Worm (Caenorhabditis elegans): ENCODE results near the gene W05B2.2.

The W05B2.2 gene

DNA sequence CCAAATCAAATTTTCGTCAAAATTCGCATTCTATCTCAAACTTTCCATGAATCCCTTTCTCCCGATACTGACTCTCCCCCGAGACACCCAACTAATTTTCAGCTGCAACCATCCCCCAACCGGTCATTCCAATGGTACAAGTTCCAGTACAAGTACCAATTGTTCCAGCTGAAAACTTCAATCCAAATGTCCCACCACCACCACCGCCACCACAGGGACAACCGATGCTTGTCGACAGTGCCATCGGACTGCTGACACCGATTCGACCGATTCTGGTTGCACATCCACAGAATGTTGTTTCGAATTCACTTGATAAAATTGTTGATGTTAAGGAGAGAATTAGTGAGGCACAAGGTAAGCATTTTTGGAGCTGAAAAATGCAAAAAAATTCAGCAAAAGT lies 21.4 kb downstream of the W05B2.2 start:
- TF ChIP-seq lin-15B (tag; optimal IDR thresholded peaks at IDR 0.05) (no peak), efl-1 (optimal IDR thresholded peaks at IDR 0.05) (no peak), efl-1 (GFP tag; optimal IDR thresholded peaks at IDR 0.05 in 1 of 2) (peak in 1 of 2 experiments; percentile 30)

DNA sequence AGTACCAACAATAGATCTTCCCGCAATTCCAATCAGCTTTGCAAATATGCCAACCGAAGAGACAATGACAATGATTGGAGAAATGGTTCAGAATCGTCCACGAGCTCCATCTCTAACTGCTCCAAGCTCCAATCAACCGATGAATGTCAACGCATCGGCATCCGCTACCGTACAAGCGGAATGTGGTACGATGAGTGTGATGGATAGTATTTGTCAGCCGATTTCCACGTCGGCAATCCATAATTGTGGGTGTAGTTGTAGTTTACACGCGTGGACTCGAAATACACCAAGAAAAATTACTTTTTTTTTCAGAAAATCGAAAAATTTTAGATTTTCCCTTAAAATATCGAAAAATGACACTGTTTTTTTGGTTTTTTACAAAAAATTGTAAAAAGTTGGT lies 24.0 kb downstream of the W05B2.2 start:
- TF ChIP-seq efl-1 (optimal IDR thresholded peaks at IDR 0.05) (no peak), efl-1 (GFP tag; optimal IDR thresholded peaks at IDR 0.05 in 1 of 2) (peak in 1 of 2 experiments; percentile 7), egl-13 (tag; optimal IDR thresholded peaks at IDR 0.05) (no peak), sptf-1 (tag; optimal IDR thresholded peaks at IDR 0.05) (no peak)

DNA sequence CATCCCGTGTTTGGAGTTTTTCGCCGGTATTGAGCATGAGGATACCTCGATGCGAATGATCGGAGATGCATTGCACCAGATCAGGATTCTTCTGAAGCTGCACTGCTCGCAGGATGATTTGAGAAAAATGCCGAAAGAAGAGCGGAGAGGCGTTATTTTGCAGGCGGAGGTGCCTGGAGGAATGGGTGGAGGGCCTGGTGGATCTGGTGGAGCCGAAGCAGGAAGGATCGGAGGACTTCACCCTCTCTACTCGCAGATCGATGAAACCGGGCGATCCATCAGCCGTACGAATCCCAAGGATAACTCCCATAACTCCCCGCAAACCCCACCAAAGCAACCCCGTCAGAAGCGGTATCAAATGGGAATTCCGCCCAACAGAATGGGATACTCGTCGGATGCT lies 27.7 kb downstream of the W05B2.2 start:
- TF ChIP-seq unc-62 (GFP tag; optimal IDR thresholded peaks at IDR 0.05), result no peak
- TF ChIP-seq pax-3 (tag; optimal IDR thresholded peaks at IDR 0.05), result no peak
- TF ChIP-seq aly-2 (tag; optimal IDR thresholded peaks at IDR 0.05), result no peak
- no peak for TF ChIP-seq ztf-4 (tag; optimal IDR thresholded peaks at IDR 0.05)
- TF ChIP-seq mab-9 (GFP tag; IDR thresholded peaks at IDR 0.05), result no peak
- TF ChIP-seq unc-130 (tag; optimal IDR thresholded peaks at IDR 0.05), result no peak
- no peak for TF ChIP-seq xbp-1 (tag; optimal IDR thresholded peaks at IDR 0.05)
- TF ChIP-seq mdl-1 (tag; optimal IDR thresholded peaks at IDR 0.05), result no peak
- no peak for TF ChIP-seq tbx-2 (tag; optimal IDR thresholded peaks at IDR 0.05)
- no peak for TF ChIP-seq sptf-1 (tag; optimal IDR thresholded peaks at IDR 0.05)
- TF ChIP-seq nhr-237 (tag; optimal IDR thresholded peaks at IDR 0.05), result no peak
- no peak for TF ChIP-seq hpl-2 (GFP tag; optimal IDR thresholded peaks at IDR 0.05)
- no peak for TF ChIP-seq irx-1 (tag; optimal IDR thresholded peaks at IDR 0.05)
- no peak for TF ChIP-seq nhr-19 (GFP tag; conservative IDR thresholded peaks at IDR 0.05)
- no peak for TF ChIP-seq Y116A8C.19 (tag; optimal IDR thresholded peaks at IDR 0.05; ENCODE audit: borderline replicate concordance)
- TF ChIP-seq lin-39 (tag; optimal IDR thresholded peaks at IDR 0.05), result no peak
- TF ChIP-seq unc-98 (GFP tag; IDR thresholded peaks at IDR 0.05), result no peak
- no peak for TF ChIP-seq fkh-8 (tag; optimal IDR thresholded peaks at IDR 0.05)
- no peak for TF ChIP-seq nhr-90 (tag; optimal IDR thresholded peaks at IDR 0.05; ENCODE audit: poor library complexity)

DNA sequence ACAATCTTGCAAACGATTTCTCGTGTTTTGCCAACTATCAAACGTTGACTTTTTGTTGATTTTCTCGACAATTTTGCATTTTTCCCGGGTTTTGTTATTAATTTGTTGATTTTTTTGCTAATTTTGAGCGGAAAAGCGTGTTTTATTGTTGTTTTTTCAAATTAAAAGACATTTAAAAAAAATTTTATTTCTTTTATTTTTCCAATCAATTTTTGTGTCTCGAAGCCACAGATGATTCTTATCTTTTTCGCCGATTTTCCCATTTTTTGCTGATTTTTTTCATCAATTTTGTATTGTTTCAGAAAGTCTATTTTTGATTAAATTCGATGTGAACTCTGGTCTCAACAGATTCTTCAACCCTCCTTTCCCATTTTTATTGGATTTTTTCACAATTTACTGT lies 31.0 kb downstream of the W05B2.2 start, which contains the start of gene rle-1:
Gene rle-1, plus strand, starts transcription at position 301 of the 400 bp plus-strand sequence.
- no peak for TF ChIP-seq jun-1 (tag; optimal IDR thresholded peaks at IDR 0.05)
- TF ChIP-seq zag-1 (tag; optimal IDR thresholded peaks at IDR 0.05), result no peak
- TF ChIP-seq ceh-8 (GFP tag; optimal IDR thresholded peaks at IDR 0.05), result no peak
- TF ChIP-seq isw-1 (GFP tag; IDR thresholded peaks at IDR 0.05), result no peak
- no peak for TF ChIP-seq dpl-1 (GFP tag; optimal IDR thresholded peaks at IDR 0.05)

DNA sequence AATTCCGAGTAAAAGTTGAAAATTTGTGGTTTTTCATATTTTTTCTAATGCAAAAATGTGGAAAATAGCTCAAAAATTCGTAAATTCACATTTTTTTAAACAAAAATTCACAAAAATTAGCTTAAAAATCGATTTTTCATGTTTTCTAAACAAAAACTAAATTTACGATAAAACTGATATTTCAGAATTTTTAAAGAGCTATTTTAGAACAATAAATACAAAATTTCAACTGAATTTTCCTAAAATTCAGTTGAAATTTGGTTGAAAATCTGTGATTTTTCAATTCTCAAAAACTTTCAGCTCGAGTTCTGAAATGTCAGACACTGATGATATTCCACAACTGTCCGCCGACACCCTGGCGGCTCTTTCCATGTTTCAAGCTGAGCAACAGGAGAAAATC lies 33.6 kb downstream of the W05B2.2 start, which contains the start of gene M142.8:
Gene M142.8, plus strand, starts transcription at position 301 of the 400 bp plus-strand sequence.
- TF ChIP-seq aha-1 (tag; optimal IDR thresholded peaks at IDR 0.05), result no peak
- TF ChIP-seq ceh-63 (GFP tag; optimal IDR thresholded peaks at IDR 0.05), result no peak
- TF ChIP-seq rnt-1 (tag; optimal IDR thresholded peaks at IDR 0.05), result no peak
- no peak for TF ChIP-seq ces-1 (GFP tag; optimal IDR thresholded peaks at IDR 0.05)
- no peak for TF ChIP-seq F16B12.6 (tag; optimal IDR thresholded peaks at IDR 0.05)
- TF ChIP-seq zip-4 (GFP tag; optimal IDR thresholded peaks at IDR 0.05), result no peak
- no peak for TF ChIP-seq unc-130 (tag; optimal IDR thresholded peaks at IDR 0.05)
- no peak for TF ChIP-seq nhr-71 (tag; optimal IDR thresholded peaks at IDR 0.05)
- no peak for TF ChIP-seq sup-37 (GFP tag; optimal IDR thresholded peaks at IDR 0.05)
- TF ChIP-seq nhr-85 (tag), result no peak
- TF ChIP-seq fkh-8 (tag; optimal IDR thresholded peaks at IDR 0.05), result no peak
- no peak for TF ChIP-seq lin-14 (GFP tag; optimal IDR thresholded peaks at IDR 0.05)
- TF ChIP-seq ets-5 (GFP tag; IDR thresholded peaks at IDR 0.05), result no peak
